Worm (Caenorhabditis elegans) whole organism, L4/young adult: ENCODE data around the gene hars-1.

ENCODE experiments used
- W03F9.2 ChIP-seq: fragments of 150-350 bp; optimal IDR thresholded peaks from 2 replicates; lab custom pipeline; 2014; ENCODE audit warnings: missing biosample characterization, missing genetic modification characterization
- dao-5 ChIP-seq: sonication (generic microtip); optimal IDR thresholded peaks from 2 replicates; lab custom pipeline; 2016; ENCODE audit warnings: missing genotype, missing genetic modification characterization, moderate library complexity, missing compliant biosample characterization
- him-1 ChIP-seq: sonication (generic microtip); optimal IDR thresholded peaks from 2 replicates; lab custom pipeline; 2016; ENCODE audit warnings: missing genotype, missing genetic modification reagents, missing genetic modification characterization, missing compliant biosample characterization

hars-1 gene

DNA sequence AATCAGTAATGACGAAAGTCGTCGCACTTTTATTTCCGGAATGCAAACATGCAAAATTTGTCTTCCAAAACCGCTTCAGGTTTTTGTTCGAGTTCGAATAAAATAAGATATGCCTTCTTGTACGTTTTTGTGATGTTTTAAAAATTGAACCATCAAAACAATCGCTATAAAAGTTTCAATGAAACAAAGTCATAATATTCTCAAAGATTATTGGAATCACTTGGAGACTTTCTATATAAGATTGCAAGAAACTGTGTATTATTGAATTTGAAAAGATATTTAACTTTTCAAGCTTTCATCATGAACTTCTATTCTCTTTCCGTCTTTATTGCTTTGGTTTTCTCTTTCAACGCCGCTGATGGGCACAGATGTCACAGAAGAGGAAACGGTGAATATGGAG is 18.1 kb downstream of the hars-1 start, which contains the start of gene fipr-14:
Gene fipr-14 (plus strand): TSS at position 301 of the 400 bp plus-strand sequence.
- no peak for TF ChIP-seq him-1 (tag; lab: Kevin White, UChicago)
- no peak for TF ChIP-seq dao-5 (tag; lab: Kevin White, UChicago)
- TF ChIP-seq W03F9.2 (tag; lab: Kevin White, UChicago) = no peak

DNA sequence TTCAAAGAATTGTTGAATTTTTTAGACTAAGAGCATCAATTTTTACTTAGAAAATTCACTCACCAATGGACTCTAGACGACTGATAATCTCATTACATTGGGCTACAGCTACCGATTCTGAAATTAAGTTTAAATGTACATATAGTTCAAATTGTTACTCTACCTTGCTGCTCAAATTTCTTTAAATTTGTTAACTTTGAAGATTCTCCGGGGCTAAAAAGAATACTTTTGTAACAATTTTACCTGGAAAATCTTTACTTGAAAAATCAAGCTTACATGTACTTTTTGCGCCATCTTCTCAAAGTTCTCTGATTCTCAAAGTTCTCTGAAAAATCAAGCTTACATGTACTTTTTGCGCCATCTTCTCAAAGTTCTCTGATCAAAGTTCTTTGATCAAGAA is 20.8 kb downstream of the hars-1 start, which contains the start of gene sdz-13:
Gene sdz-13 (minus strand): TSS at position 101 of the 400 bp plus-strand sequence.
- TF ChIP-seq dao-5 (tag; lab: Kevin White, UChicago) (no peak), W03F9.2 (tag; lab: Kevin White, UChicago) (no peak), him-1 (tag; lab: Kevin White, UChicago) (no peak)

DNA sequence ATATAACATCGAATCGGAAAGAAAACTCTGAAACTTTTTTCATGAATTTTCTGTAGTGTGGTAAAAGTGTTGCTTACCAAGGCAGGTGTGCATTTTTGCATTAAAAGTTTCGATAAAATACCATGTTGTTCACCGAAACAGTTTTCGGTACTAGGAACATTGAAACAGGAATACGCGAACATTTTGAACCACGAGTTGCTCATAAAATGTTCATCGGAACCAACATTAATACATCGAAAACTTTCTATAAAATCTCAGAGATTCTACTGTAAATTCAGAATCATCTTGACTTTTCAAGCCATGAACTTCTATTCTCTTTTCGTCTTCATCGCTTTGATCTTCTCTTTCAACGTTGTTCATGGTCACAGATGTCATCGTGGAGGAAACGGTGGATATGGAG is 21.5 kb downstream of the hars-1 start, which contains the start of gene fipr-15:
Gene fipr-15 (plus strand): TSS at position 301 of the 400 bp plus-strand sequence.
- no peak for TF ChIP-seq W03F9.2 (tag; lab: Kevin White, UChicago)
- no peak for TF ChIP-seq him-1 (tag; lab: Kevin White, UChicago)
- TF ChIP-seq dao-5 (tag; lab: Kevin White, UChicago) = no peak

DNA sequence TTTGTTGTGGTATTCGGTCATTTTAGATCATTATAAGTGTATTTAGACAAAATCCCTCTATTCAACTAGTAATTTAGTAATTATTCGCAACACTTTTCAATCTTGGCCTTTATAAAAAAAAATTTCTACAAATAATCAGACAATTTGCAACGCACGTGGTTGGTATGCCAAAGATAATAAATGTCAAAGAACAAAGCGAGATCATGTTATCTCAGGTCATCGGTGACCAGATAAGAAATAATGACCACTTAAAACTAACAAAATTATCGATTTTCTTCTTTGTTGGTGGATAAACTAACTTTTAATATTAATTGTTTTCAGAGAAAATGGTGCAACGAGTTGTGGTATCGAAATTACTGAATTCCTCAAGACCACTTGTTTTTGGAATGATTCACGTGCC is 22.5 kb downstream of the hars-1 start, which contains the start of gene F13E9.13:
Gene F13E9.13 (plus strand): TSS at position 317 of the 400 bp plus-strand sequence.
- TF ChIP-seq him-1 (tag; lab: Kevin White, UChicago) (no peak), dao-5 (tag; lab: Kevin White, UChicago) (no peak), W03F9.2 (tag; lab: Kevin White, UChicago) (no peak)

ce11 chrIV:10884263-10884662 is 25.5 kb downstream of the hars-1 start, which contains the start of gene F13E9.5:
F13E9.5 (minus strand) TSS chrIV:10884363.
- no peak for TF ChIP-seq him-1 (tag; lab: Kevin White, UChicago)
- TF ChIP-seq dao-5 (tag; lab: Kevin White, UChicago) = no peak
- TF ChIP-seq W03F9.2 (tag; lab: Kevin White, UChicago) = no peak

DNA sequence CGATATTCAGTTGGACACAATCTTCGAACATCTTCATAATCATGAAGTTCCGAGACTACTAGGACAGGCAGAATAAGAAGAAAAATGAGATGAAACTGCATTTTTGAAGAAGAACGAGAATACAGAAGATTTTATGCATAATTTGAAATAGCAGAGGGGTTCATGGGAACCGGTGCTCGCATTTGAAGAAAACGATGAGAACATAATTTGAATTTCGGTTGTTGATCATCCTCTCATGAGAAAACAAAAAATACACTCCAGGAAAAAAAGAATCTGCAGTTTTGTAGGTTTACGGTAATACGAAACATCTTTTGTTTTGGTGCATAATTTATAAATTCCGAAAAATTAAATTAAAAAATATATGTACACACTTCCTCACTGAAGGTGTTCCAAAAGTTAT is 27.2 kb downstream of the hars-1 start, which contains the start of gene srlf-11:
Gene srlf-11 (minus strand): TSS at position 101 of the 400 bp plus-strand sequence.
- TF ChIP-seq W03F9.2 (tag; lab: Kevin White, UChicago) (no peak), him-1 (tag; lab: Kevin White, UChicago) (no peak), dao-5 (tag; lab: Kevin White, UChicago) (no peak)

ce11 chrIV:10887285-10887684 is 28.5 kb downstream of the hars-1 start, which contains the start of gene F13E9.16:
F13E9.16 (minus strand) TSS chrIV:10887385.
- TF ChIP-seq dao-5 (tag; lab: Kevin White, UChicago) (no peak), him-1 (tag; lab: Kevin White, UChicago) (no peak), W03F9.2 (tag; lab: Kevin White, UChicago) (no peak)

DNA sequence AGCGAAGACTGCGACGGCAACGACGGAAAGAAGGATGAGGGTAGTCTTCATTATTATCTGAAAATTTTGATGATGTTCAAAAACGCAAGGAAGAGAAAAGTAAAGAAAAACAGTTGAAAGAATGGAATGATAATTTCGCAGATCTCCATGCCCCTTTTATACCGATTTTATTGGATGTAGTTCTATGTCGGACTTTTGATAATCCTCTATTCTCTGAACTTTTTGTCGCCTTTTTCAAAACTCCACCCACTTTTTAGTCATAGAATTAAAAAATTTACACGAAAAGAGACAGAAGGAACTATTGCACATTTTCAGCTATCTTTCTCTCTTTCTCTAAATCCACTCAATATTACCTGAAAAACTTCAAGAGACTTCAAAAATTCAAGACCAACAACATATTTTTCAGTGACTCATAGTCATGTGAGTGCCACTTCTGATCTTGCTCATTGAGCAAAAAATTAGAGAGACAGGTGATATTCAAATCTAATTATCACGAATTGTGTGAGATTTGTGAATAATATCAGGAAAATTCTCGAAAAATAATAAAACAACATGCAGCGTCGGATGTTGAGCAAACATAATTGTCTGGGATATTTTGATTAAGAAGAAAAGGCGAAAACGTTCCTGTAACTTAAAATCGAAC is 31.2 kb downstream of the hars-1 start, which contains the start of gene F13E9.15:
Gene F13E9.15 (minus strand): TSS at position 51 of the 643 bp plus-strand sequence.
- no peak for TF ChIP-seq dao-5 (tag; lab: Kevin White, UChicago)
- no peak for TF ChIP-seq him-1 (tag; lab: Kevin White, UChicago)
- no peak for TF ChIP-seq W03F9.2 (tag; lab: Kevin White, UChicago)

DNA sequence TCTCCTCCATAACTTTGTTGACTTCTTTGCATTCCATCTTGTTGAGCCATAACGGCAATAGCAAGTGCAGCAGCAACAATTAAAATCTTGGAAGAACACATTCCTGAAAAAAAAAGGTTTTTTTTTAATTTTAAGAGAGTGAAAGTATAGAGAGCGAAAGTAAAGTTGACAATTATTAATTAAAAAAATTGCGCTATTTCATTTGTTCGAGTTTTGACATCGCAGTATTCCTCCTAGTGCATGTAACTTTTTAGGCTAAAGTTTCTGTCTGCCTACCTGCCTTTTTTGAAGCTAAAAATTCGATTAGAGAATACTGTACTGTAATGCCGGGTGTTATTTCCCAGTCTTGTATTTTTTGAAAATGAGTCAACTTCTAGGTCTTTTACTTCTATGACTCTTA is 33.2 kb downstream of the hars-1 start, which contains the start of gene srlf-12:
Gene srlf-12 (minus strand): TSS at position 101 of the 400 bp plus-strand sequence.
- TF ChIP-seq him-1 (tag; lab: Kevin White, UChicago) (no peak), W03F9.2 (tag; lab: Kevin White, UChicago) (no peak), dao-5 (tag; lab: Kevin White, UChicago) (no peak)

- no peak for TF ChIP-seq W03F9.2 (tag; lab: Kevin White, UChicago)
- TF ChIP-seq dao-5 (tag; lab: Kevin White, UChicago) = no peak
- TF ChIP-seq him-1 (tag; lab: Kevin White, UChicago) = no peak
Measured at ce11 chrIV:10894255-10894654, 35.5 kb downstream of the hars-1 start, which contains the start of gene srlf-14. srlf-14 (minus strand) TSS chrIV:10894355.

DNA sequence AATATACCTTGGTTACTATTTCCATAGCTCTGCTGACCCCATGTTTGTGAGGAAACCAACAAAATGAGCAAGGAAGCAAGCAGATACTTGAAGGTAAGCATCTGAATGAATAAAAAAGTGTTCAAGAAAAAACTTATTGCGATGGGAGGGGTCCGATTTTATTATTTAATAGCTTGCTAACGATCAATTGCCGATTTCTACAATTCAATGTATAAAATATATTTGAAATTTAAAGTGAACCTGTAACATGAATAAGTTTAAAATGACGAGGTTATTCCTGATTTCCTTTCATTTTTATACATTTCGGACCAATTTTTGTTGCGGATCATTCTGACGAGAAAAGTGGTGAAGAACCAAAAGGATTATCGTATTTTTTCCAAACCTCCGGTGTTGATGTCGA is 37.8 kb downstream of the hars-1 start, which contains the start of gene srlf-13:
Gene srlf-13 (minus strand): TSS at position 101 of the 400 bp plus-strand sequence.
- no peak for TF ChIP-seq W03F9.2 (tag; lab: Kevin White, UChicago)
- TF ChIP-seq dao-5 (tag; lab: Kevin White, UChicago) = no peak
- no peak for TF ChIP-seq him-1 (tag; lab: Kevin White, UChicago)

DNA sequence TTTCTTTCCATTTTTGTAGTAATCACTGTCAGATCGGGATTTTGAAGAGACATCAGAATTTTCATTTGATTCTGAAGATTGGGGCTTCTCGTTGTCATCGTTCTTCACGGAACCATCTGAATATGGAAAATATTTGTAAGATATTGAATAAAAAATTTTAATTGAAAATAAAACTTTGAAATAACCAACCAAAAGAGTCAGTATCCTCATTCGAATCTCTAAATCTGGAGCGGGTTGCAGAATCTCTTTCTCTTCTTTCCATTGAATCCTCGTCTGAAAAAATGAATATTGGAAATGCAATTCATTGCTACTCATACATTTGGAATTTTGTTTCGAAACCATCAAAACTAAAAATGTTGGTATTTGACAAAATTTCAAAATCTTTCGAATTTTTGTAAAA is 39.4 kb downstream of the hars-1 start:
- TF ChIP-seq him-1 (tag; lab: Kevin White, UChicago) (no peak), W03F9.2 (tag; lab: Kevin White, UChicago) (no peak), dao-5 (tag; lab: Kevin White, UChicago) (no peak)

ce11 chrIV:10899091-10899490 is 40.3 kb downstream of the hars-1 start, which contains the start of the genes F13E9.9 and F13E9.19:
F13E9.9 (minus strand) TSS chrIV:10899191.
F13E9.19 (plus strand) TSS chrIV:10899406.
- TF ChIP-seq dao-5 (tag; lab: Kevin White, UChicago) (no peak), him-1 (tag; lab: Kevin White, UChicago) (no peak), W03F9.2 (tag; lab: Kevin White, UChicago) (no peak)
